Worm (Caenorhabditis elegans) whole organism, early embryonic: ENCODE measurements around the gene F57A8.1.

Experiments used
- B0310.2 ChIP-seq: sonication (generic microtip); optimal IDR thresholded peaks from 2 replicates; lab custom pipeline; 2016; ENCODE audit warnings: mild to moderate bottlenecking, missing genetic modification characterization, missing compliant biosample characterization
- F13C5.2 ChIP-seq: sonication (generic microtip); optimal IDR thresholded peaks from 2 replicates; lab custom pipeline; 2017; ENCODE audit warnings: mild to moderate bottlenecking, missing genetic modification characterization, inconsistent platforms, missing compliant biosample characterization
- ama-1 ChIP-seq: fragments of 150-350 bp; optimal IDR thresholded peaks from 2 replicates; lab custom pipeline; 2014
- flt-1 ChIP-seq: fragments of 200-800 bp; sonication (Bioruptor generic); IDR thresholded peaks from 2 replicates; pipeline ENCODE4 v1.3.6; 2022; ENCODE audit warnings: missing genetic modification characterization, missing compliant biosample characterization
- hmbx-1 ChIP-seq: sonication (generic microtip); optimal IDR thresholded peaks from 2 replicates; lab custom pipeline; 2016; ENCODE audit warnings: mild to moderate bottlenecking, missing genetic modification characterization, missing compliant biosample characterization
- hmg-4 ChIP-seq: fragments of 200-800 bp; sonication (Bioruptor generic); optimal IDR thresholded peaks from 2 replicates; lab custom pipeline; 2018; ENCODE audit warnings: mild to moderate bottlenecking, missing genetic modification characterization, missing compliant biosample characterization
- hnd-1 ChIP-seq: sonication (generic microtip); optimal IDR thresholded peaks from 2 replicates; lab custom pipeline; 2016; ENCODE audit warnings: missing genetic modification characterization, missing compliant biosample characterization
- pes-1 ChIP-seq: fragments of 200-800 bp; sonication (Bioruptor generic); IDR thresholded peaks from 2 replicates; pipeline ENCODE4 v1.3.6; 2022; ENCODE audit warnings: missing genetic modification reagents, missing genetic modification characterization, missing compliant biosample characterization
- scrt-1 ChIP-seq: fragments of 200-800 bp; sonication (Bioruptor generic); IDR thresholded peaks from 2 replicates; pipeline ENCODE4 v1.3.6; 2022; ENCODE audit warnings: missing genetic modification characterization, missing compliant biosample characterization
- sea-1 ChIP-seq: fragments of 200-800 bp; sonication (Bioruptor generic); conservative IDR thresholded peaks from 2 replicates; pipeline ENCODE4 v1.3.6; 2022; ENCODE audit warnings: missing genetic modification characterization, missing compliant biosample characterization
- tbx-11 ChIP-seq: fragments of 200-800 bp; sonication (Bioruptor generic); IDR thresholded peaks from 2 replicates; pipeline ENCODE4 v1.3.6; 2022; ENCODE audit warnings: missing genetic modification characterization, missing compliant biosample characterization

- TF ChIP-seq pes-1 (GFP tag; lab: Robert Waterston, UW), result no peak
- no peak for TF ChIP-seq hmg-4 (GFP tag; lab: Kevin White, UChicago)
- no peak for TF ChIP-seq scrt-1
- no peak for TF ChIP-seq tbx-11
- no peak for TF ChIP-seq ama-1 (lab: Kevin White, UChicago)
- no peak for TF ChIP-seq flt-1 (GFP tag; lab: Robert Waterston, UW)
- TF ChIP-seq hnd-1, result no peak
- no peak for TF ChIP-seq sea-1 (GFP tag; lab: Robert Waterston, UW)
- TF ChIP-seq F13C5.2 (tag; lab: Kevin White, UChicago), result no peak
- no peak for TF ChIP-seq hmbx-1 (tag; lab: Kevin White, UChicago)
- no peak for TF ChIP-seq B0310.2 (tag; lab: Kevin White, UChicago)
These were observed 50.0 kb downstream of the F57A8.1 start, which contains the start of gene R04B5.5 for ce11 chrV:10087103-10087502.
